Worm (Caenorhabditis elegans) whole organism, L4 larva: ENCODE measurements around the gene anmt-2.

Source experiments
- aly-2 ChIP-seq: sonication (generic microtip); optimal IDR thresholded peaks from 2 replicates; lab custom pipeline; 2018; ENCODE audit warnings: missing biosample characterization, missing genetic modification characterization
- attf-4 ChIP-seq: sonication (generic microtip); optimal IDR thresholded peaks from 3 replicates; lab custom pipeline; 2017; ENCODE audit warnings: missing biosample characterization, missing genetic modification characterization
- ceh-28 ChIP-seq: fragments of 150-350 bp; optimal IDR thresholded peaks from 2 replicates; lab custom pipeline; 2014; ENCODE audit warnings: missing biosample characterization, missing genetic modification reagents, missing genetic modification characterization
- ceh-82 ChIP-seq: sonication (generic microtip); optimal IDR thresholded peaks from 2 replicates; lab custom pipeline; 2017; ENCODE audit warnings: missing biosample characterization, missing genetic modification characterization
- mdl-1 ChIP-seq, 2 experiments: fragments of 150-350 bp in 1 of 2; sonication (generic microtip) in 1 of 2; optimal IDR thresholded peaks; 2 replicates each; lab custom pipeline; 2014 to 2017; ENCODE audit warnings: missing biosample characterization in 2 of 2, missing genetic modification characterization in 2 of 2
- nhr-76 ChIP-seq: fragments of 150-350 bp; optimal IDR thresholded peaks from 2 replicates; lab custom pipeline; 2014; ENCODE audit warnings: missing biosample characterization, missing genetic modification characterization
- set-16 ChIP-seq: fragments of 200-800 bp; sonication (Bioruptor generic); IDR thresholded peaks from 2 replicates; pipeline ENCODE4 v1.3.6; 2022; ENCODE audit warnings: missing genetic modification reagents, missing genetic modification characterization, missing compliant biosample characterization
- snpc-4 ChIP-seq: fragments of 150-350 bp; optimal IDR thresholded peaks from 2 replicates; lab custom pipeline; 2014; ENCODE audit warnings: missing biosample characterization, missing genetic modification characterization

- TF ChIP-seq aly-2 (tag; lab: Kevin White, UChicago) (no peak), ceh-28 (no peak), mdl-1 (tag; optimal IDR thresholded peaks at IDR 0.05; lab: Kevin White, UChicago) (no peak), nhr-76 (tag; lab: Kevin White, UChicago) (no peak), attf-4 (tag; lab: Kevin White, UChicago) (no peak), set-16 (GFP tag; lab: Robert Waterston, UW) (no peak), ceh-82 (tag; lab: Kevin White, UChicago) (no peak), snpc-4 (no peak)
Measured at ce11 chrIII:6116281-6116886, 41.2 kb downstream of the anmt-2 start, which contains the start of gene nmt-1.
